Worm (Caenorhabditis elegans) whole organism, young adult: ENCODE measurements around the gene Y97E10C.1.

ENCODE experiments used
- F49E8.2 ChIP-seq: sonication (generic microtip); optimal IDR thresholded peaks from 3 replicates; lab custom pipeline; 2017; ENCODE audit warnings: missing genetic modification characterization, mild to moderate bottlenecking, missing compliant biosample characterization, antibody characterized with exemption, moderate library complexity; ENCODE audit not compliant: insufficient read depth
- ama-1 ChIP-seq, 3 experiments: fragments of 150-350 bp in 1 of 3; sonication (generic microtip) in 2 of 3; optimal IDR thresholded peaks; 2 replicates each; lab custom pipeline; 2014 to 2018; ENCODE audit warnings: missing biosample characterization in 2 of 3, missing genetic modification characterization in 2 of 3, missing genetic modification reagents in 2 of 3
- efl-1 ChIP-seq: fragments of 150-350 bp; optimal IDR thresholded peaks from 2 replicates; lab custom pipeline; 2014; ENCODE audit warnings: missing biosample characterization, missing genetic modification reagents, missing genetic modification characterization
- hmg-20 ChIP-seq: fragments of 200-800 bp; sonication (Bioruptor generic); IDR thresholded peaks from 2 replicates; pipeline ENCODE4 v1.3.6; 2022; ENCODE audit warnings: missing genetic modification reagents, missing genetic modification characterization, missing compliant biosample characterization
- lsl-1 ChIP-seq: fragments of 200-800 bp; sonication (Bioruptor generic); optimal IDR thresholded peaks from 2 replicates; lab custom pipeline; 2018; ENCODE audit warnings: mild to moderate bottlenecking, missing genetic modification characterization, moderate library complexity, missing compliant biosample characterization
- mel-28 ChIP-seq: sonication (generic microtip); optimal IDR thresholded peaks from 2 replicates; lab custom pipeline; 2016; ENCODE audit warnings: borderline replicate concordance, mild to moderate bottlenecking, missing genetic modification characterization, missing compliant biosample characterization
- nfya-1 ChIP-seq: sonication (generic microtip); optimal IDR thresholded peaks from 2 replicates; lab custom pipeline; 2017; ENCODE audit warnings: antibody characterized with exemption, missing compliant biosample characterization, missing genetic modification characterization, borderline replicate concordance; ENCODE audit not compliant: insufficient read depth
- nhr-27 ChIP-seq: fragments of 200-800 bp; sonication (Bioruptor generic); optimal IDR thresholded peaks from 2 replicates; lab custom pipeline; 2018; ENCODE audit warnings: mild to moderate bottlenecking, missing genetic modification characterization, moderate library complexity, missing compliant biosample characterization

DNA sequence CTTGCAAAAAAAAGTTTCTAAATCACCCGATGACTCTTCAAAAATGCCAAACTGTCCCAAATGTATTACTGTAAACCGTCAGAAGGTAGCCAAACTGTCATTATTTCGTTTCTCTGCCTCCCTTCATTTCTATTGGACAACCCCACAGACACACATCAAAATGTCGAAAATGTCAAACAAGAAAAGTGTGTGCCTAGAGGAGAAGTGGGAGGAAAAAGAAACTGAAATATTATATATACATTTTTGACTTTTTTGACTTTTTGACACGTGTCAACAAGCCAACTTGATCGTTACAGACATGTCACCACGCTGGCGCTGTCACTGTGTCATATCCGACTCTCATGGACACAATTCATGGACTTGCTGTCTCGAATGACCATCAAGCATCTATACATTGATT is 21.0 kb downstream of the Y97E10C.1 start:
- no peak for TF ChIP-seq ama-1 (optimal IDR thresholded peaks at IDR 0.05; lab: Kevin White, UChicago)
- no peak for TF ChIP-seq ama-1 (GFP tag; optimal IDR thresholded peaks at IDR 0.05; lab: Kevin White, UChicago)
- TF ChIP-seq hmg-20 (GFP tag; lab: Robert Waterston, UW): no peak
- no peak for TF ChIP-seq efl-1 (GFP tag; lab: Kevin White, UChicago)
- no peak for TF ChIP-seq F49E8.2 (tag; lab: Kevin White, UChicago)
- no peak for TF ChIP-seq nhr-27 (tag; lab: Kevin White, UChicago)
- no peak for TF ChIP-seq lsl-1 (GFP tag; lab: Kevin White, UChicago)
- TF ChIP-seq mel-28 (tag; lab: Kevin White, UChicago): no peak
- TF ChIP-seq nfya-1: no peak
